Fruit fly (Drosophila melanogaster): ENCODE measurements around the gene CG44325.

The CG44325 gene

DNA sequence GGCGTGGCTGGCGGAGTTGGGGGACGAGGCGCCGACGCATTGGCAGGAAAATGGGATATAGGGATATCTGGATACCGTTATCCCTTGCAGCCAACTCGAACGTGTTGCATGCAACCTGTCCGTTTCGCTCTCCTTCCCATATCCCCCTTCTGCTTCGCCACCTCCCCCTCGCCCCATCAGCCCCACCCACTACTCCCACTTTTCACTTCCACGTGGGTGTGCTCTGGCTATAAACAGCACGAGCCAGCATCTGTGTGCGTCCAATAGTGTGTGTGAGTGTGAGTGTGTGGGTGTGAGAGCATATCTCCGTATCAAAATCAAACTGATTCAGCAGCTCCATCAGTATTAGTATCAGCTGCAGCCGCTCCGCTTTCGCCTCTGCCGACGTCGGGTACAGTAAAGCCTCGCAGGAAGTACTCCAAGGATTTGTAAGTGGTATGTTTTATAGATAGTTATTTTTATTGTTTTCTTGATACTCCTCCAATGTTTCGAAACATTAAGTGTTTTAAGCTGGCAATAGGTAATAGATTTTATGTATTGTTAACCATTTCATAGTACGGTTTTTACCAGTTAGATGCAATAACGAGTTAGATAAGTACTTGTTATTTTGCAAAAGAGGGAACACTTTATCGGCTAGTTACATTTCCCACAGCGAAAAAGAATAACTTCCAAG, 40.8 kb upstream of the CG44325 start (continued):
- TF ChIP-seq CG8944 (GFP tag; optimal IDR thresholded peaks at IDR 0.05) (no peak), CG34376 (GFP tag; optimal IDR thresholded peaks at IDR 0.05) (no peak), BEAF-32 (GFP tag; optimal IDR thresholded peaks at IDR 0.05) (no peak), CG18619 (GFP tag; optimal IDR thresholded peaks at IDR 0.05) (no peak), gcm (GFP tag; optimal IDR thresholded peaks at IDR 0.05) (no peak), CG2199 (GFP tag; IDR thresholded peaks at IDR 0.05) (no peak), Dp (GFP tag; optimal IDR thresholded peaks at IDR 0.05) (no peak), CG11504 (tag; optimal IDR thresholded peaks at IDR 0.05) (peak; percentile 71), vfl (GFP tag; optimal IDR thresholded peaks at IDR 0.05) (no peak), CG11723 (GFP tag; optimal IDR thresholded peaks at IDR 0.05) (no peak), fd102C (GFP tag; optimal IDR thresholded peaks at IDR 0.05) (no peak), dimm (GFP tag; IDR thresholded peaks at IDR 0.05) (no peak), so (GFP tag; IDR thresholded peaks at IDR 0.05) (peak; percentile 32; the same call in 1 of the 3 replicates), sc (optimal IDR thresholded peaks at IDR 0.05) (no peak), sc (GFP tag; optimal IDR thresholded peaks at IDR 0.05) (no peak), da (GFP tag; optimal IDR thresholded peaks at IDR 0.05) (no peak), wor (GFP tag; IDR thresholded peaks at IDR 0.05) (no peak), gcm2 (GFP tag; optimal IDR thresholded peaks at IDR 0.05) (no peak), CG9876 (GFP tag; optimal IDR thresholded peaks at IDR 0.05) (no peak), CG12104 (GFP tag; optimal IDR thresholded peaks at IDR 0.05) (peak; percentile 17), Rfx (GFP tag; IDR thresholded peaks at IDR 0.05) (0 out of 2 replicates have a peak, but pooled peaks have one; percentile 15), Poxn (GFP tag; IDR thresholded peaks at IDR 0.05) (no peak), ci (GFP tag; IDR thresholded peaks at IDR 0.05) (peak; percentile 49; the same call in 1 of the 3 replicates), rib (GFP tag; IDR thresholded peaks at IDR 0.05) (no peak), CG12071 (GFP tag; optimal IDR thresholded peaks at IDR 0.05) (no peak), CG4820 (GFP tag; optimal IDR thresholded peaks at IDR 0.05) (peak; percentile 36), CG3163 (GFP tag; optimal IDR thresholded peaks at IDR 0.05) (no peak), CG33213 (GFP tag; optimal IDR thresholded peaks at IDR 0.05) (no peak), CG13894 (tag; optimal IDR thresholded peaks at IDR 0.05) (no peak), pfk (GFP tag; optimal IDR thresholded peaks at IDR 0.05) (no peak)

DNA sequence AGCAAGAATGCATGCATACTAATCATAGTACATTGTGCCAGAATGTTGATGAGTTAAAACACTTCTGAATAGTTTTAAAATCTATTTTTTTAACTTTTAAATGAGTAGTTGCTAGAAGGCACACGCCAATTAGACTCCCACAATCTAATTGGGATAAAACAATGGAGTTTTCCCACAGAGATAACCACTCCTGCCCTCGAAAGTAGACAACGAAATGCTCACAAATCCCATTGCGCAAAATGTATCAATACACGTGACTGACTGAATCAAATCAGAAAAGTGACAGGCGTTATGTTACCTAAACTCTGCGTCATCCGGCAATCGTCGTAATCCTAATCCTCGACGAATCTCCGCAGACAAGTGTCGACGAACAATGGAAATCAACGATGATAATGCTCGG, 39.5 kb upstream of the CG44325 start:
- peak; percentile 50 for TF ChIP-seq CG13894 (tag; optimal IDR thresholded peaks at IDR 0.05)
- TF ChIP-seq inv (GFP tag; IDR thresholded peaks at IDR 0.05; ENCODE audit: partially characterized antibody): no peak
- TF ChIP-seq Tbp (GFP tag; optimal IDR thresholded peaks at IDR 0.05): no peak
- TF ChIP-seq CG42726 (GFP tag; IDR thresholded peaks at IDR 0.05; ENCODE audit: partially characterized antibody): no peak
- TF ChIP-seq CG18619 (GFP tag; optimal IDR thresholded peaks at IDR 0.05): no peak
- TF ChIP-seq Chrac-16 (GFP tag; optimal IDR thresholded peaks at IDR 0.05): no peak
- TF ChIP-seq CG10462 (GFP tag; optimal IDR thresholded peaks at IDR 0.05): no peak
- no peak for TF ChIP-seq org-1 (GFP tag; optimal IDR thresholded peaks at IDR 0.05)
- TF ChIP-seq CTCF (GFP tag; optimal IDR thresholded peaks at IDR 0.05): no peak
- TF ChIP-seq CG2202 (tag; optimal IDR thresholded peaks at IDR 0.05): no peak
- TF ChIP-seq CG10979 (tag; optimal IDR thresholded peaks at IDR 0.05): no peak
- TF ChIP-seq knrl (GFP tag; IDR thresholded peaks at IDR 0.05; ENCODE audit: partially characterized antibody): no peak
- TF ChIP-seq Max (GFP tag; optimal IDR thresholded peaks at IDR 0.05): no peak
- TF ChIP-seq Elba2 (GFP tag; optimal IDR thresholded peaks at IDR 0.05): peak; percentile 30
- TF ChIP-seq Kr (GFP tag; optimal IDR thresholded peaks at IDR 0.05): no peak
- TF ChIP-seq kah (GFP tag; optimal IDR thresholded peaks at IDR 0.05): no peak
- no peak for TF ChIP-seq Awh (GFP tag; IDR thresholded peaks at IDR 0.05)
- no peak for TF ChIP-seq gsb (GFP tag; IDR thresholded peaks at IDR 0.05)
- TF ChIP-seq CG7556 (GFP tag; optimal IDR thresholded peaks at IDR 0.05): no peak
- TF ChIP-seq vvl (GFP tag; IDR thresholded peaks at IDR 0.05): no peak
- no peak for TF ChIP-seq trem (tag; optimal IDR thresholded peaks at IDR 0.05)
- TF ChIP-seq CG11247 (GFP tag; IDR thresholded peaks at IDR 0.05): no peak
- TF ChIP-seq CG10147 (GFP tag; optimal IDR thresholded peaks at IDR 0.05): no peak
- TF ChIP-seq fru (optimal IDR thresholded peaks at IDR 0.05): no peak
- peak; percentile 61 for TF ChIP-seq sens (GFP tag)

Data from whole organism, embryonic.